Fruit fly (Drosophila melanogaster) whole organism, pupa: ENCODE measurements around the gene HisCl1.

ENCODE experiments used
- CG10348 ChIP-seq: fragments of 200-800 bp; sonication (Bioruptor generic); IDR thresholded peaks from 2 replicates; pipeline ENCODE4 v1.3.6; 2022; ENCODE audit warnings: missing biosample characterization, missing genetic modification characterization
- CG12605 ChIP-seq: fragments of 200-800 bp; sonication (Bioruptor generic); IDR thresholded peaks from 2 replicates; pipeline ENCODE4 v1.3.6; 2022; ENCODE audit warnings: missing biosample characterization, missing genetic modification characterization
- CG13204 ChIP-seq: fragments of 200-800 bp; sonication (Bioruptor generic); optimal IDR thresholded peaks from 2 replicates; lab custom pipeline; 2018; ENCODE audit warnings: missing biosample characterization, mild to moderate bottlenecking, missing genetic modification characterization, moderate library complexity
- CG14655 ChIP-seq: fragments of 200-800 bp; sonication (Bioruptor generic); optimal IDR thresholded peaks from 3 replicates; lab custom pipeline; 2017; ENCODE audit warnings: mild to moderate bottlenecking, missing biosample characterization, missing genetic modification reagents, missing genetic modification characterization
- CG15710 ChIP-seq: fragments of 200-800 bp; sonication (Bioruptor generic); optimal IDR thresholded peaks from 2 replicates; lab custom pipeline; 2018; ENCODE audit warnings: missing biosample characterization, mild to moderate bottlenecking, missing genetic modification characterization, moderate library complexity
- CG17806 ChIP-seq: fragments of 200-800 bp; sonication (Bioruptor generic); optimal IDR thresholded peaks from 2 replicates; lab custom pipeline; 2018; ENCODE audit warnings: missing biosample characterization, mild to moderate bottlenecking, missing genetic modification characterization, moderate library complexity
- CG32121 ChIP-seq: fragments of 200-800 bp; sonication (Bioruptor generic); IDR thresholded peaks from 2 replicates; pipeline ENCODE4 v1.3.6; 2022; ENCODE audit warnings: missing biosample characterization, missing genetic modification characterization
- CG34367 ChIP-seq: fragments of 200-800 bp; sonication (Bioruptor generic); optimal IDR thresholded peaks from 2 replicates; lab custom pipeline; 2018; ENCODE audit warnings: missing biosample characterization, mild to moderate bottlenecking, missing genetic modification characterization
- CG4496 ChIP-seq: fragments of 200-800 bp; sonication (Bioruptor generic); IDR thresholded peaks from 3 replicates; pipeline ENCODE4 v1.3.6; 2022; ENCODE audit warnings: missing biosample characterization, missing genetic modification characterization
- CG8159 ChIP-seq: fragments of 200-800 bp; sonication (Bioruptor generic); optimal IDR thresholded peaks from 3 replicates; lab custom pipeline; 2018; ENCODE audit warnings: missing biosample characterization, mild to moderate bottlenecking, missing genetic modification characterization, moderate library complexity
- CG8301 ChIP-seq: fragments of 200-800 bp; sonication (Bioruptor generic); optimal IDR thresholded peaks from 2 replicates; lab custom pipeline; 2018; ENCODE audit warnings: missing biosample characterization, mild to moderate bottlenecking, missing genetic modification characterization
- CG9948 ChIP-seq: fragments of 200-800 bp; sonication (Bioruptor generic); optimal IDR thresholded peaks from 2 replicates; lab custom pipeline; 2018; ENCODE audit warnings: missing biosample characterization, mild to moderate bottlenecking, missing genetic modification characterization, moderate library complexity
- D1 ChIP-seq: fragments of 200-800 bp; sonication (Bioruptor generic); optimal IDR thresholded peaks from 2 replicates; lab custom pipeline; 2018; ENCODE audit warnings: missing biosample characterization, mild to moderate bottlenecking, missing genetic modification characterization, moderate library complexity
- EcR ChIP-seq: fragments of 200-800 bp; sonication (Bioruptor generic); optimal IDR thresholded peaks from 3 replicates; lab custom pipeline; 2019; ENCODE audit warnings: missing biosample characterization, missing genetic modification characterization, mild to moderate bottlenecking, moderate library complexity, missing genetic modification reagents
- Ets98B ChIP-seq: fragments of 200-800 bp; sonication (Bioruptor generic); IDR thresholded peaks from 2 replicates; pipeline ENCODE4 v1.3.6; 2022; ENCODE audit warnings: missing biosample characterization, missing genetic modification characterization
- Pif1A ChIP-seq: fragments of 200-800 bp; sonication (Bioruptor generic); optimal IDR thresholded peaks from 3 replicates; lab custom pipeline; 2016; ENCODE audit warnings: missing biosample characterization, missing genetic modification characterization
- Pif1B ChIP-seq: fragments of 200-800 bp; sonication (Bioruptor generic); optimal IDR thresholded peaks from 3 replicates; lab custom pipeline; 2016; ENCODE audit warnings: missing biosample characterization, missing genetic modification characterization
- Snoo ChIP-seq: fragments of 200-800 bp; sonication (Bioruptor generic); optimal IDR thresholded peaks from 3 replicates; lab custom pipeline; 2017; ENCODE audit warnings: missing biosample characterization, mild to moderate bottlenecking, missing genetic modification characterization, inconsistent platforms
- fd96Ca ChIP-seq: fragments of 200-800 bp; sonication (Bioruptor generic); IDR thresholded peaks from 3 replicates; pipeline ENCODE4 v1.3.6; 2022; ENCODE audit warnings: missing biosample characterization, missing genetic modification characterization
- gl ChIP-seq: fragments of 200-800 bp; sonication (Bioruptor generic); optimal IDR thresholded peaks from 2 replicates; lab custom pipeline; 2018; ENCODE audit warnings: missing biosample characterization, mild to moderate bottlenecking, missing genetic modification characterization
- rn ChIP-seq: fragments of 200-800 bp; sonication (Bioruptor generic); IDR thresholded peaks from 2 replicates; pipeline ENCODE4 v1.3.6; 2022; ENCODE audit warnings: missing biosample characterization, missing genetic modification characterization

The HisCl1 gene

dm6 chr3R:11778879-11779278 lies 8.1 kb upstream of the HisCl1 start:
- TF ChIP-seq fd96Ca (peak; percentile 84), CG4496 (GFP tag; lab: Robert Waterston, UW) (peak; percentile 82), rn (GFP tag; lab: Robert Waterston, UW) (peak; percentile 6; the same call in 1 of the 2 replicates), CG13204 (GFP tag; lab: Kevin White, UChicago) (no peak), CG17806 (tag; lab: Kevin White, UChicago) (no peak), CG32121 (GFP tag; lab: Robert Waterston, UW) (peak; percentile 40; the same call in 1 of the 2 replicates), CG12605 (0 out of 2 replicates have a peak, but pooled peaks have one; percentile 15), Ets98B (GFP tag; lab: Robert Waterston, UW) (peak; percentile 78)

- peak; percentile 92 for TF ChIP-seq CG34367
- peak; percentile 94 for TF ChIP-seq CG15710 (tag; lab: Kevin White, UChicago)
- TF ChIP-seq CG8159 (tag; lab: Kevin White, UChicago), result peak; percentile 96
- peak; percentile 16 for TF ChIP-seq CG13204 (GFP tag; lab: Kevin White, UChicago)
- TF ChIP-seq D1 (tag; lab: Kevin White, UChicago), result peak; percentile 89
- TF ChIP-seq fd96Ca, result peak; percentile 30; the same call in 1 of the 3 replicates
- peak; percentile 87 for TF ChIP-seq CG8301 (tag; lab: Kevin White, UChicago)
- peak; percentile 95 for TF ChIP-seq CG9948 (tag; lab: Kevin White, UChicago)
- TF ChIP-seq Ets98B (GFP tag; lab: Robert Waterston, UW), result peak; percentile 61
- peak; percentile 71 for TF ChIP-seq gl (tag; lab: Kevin White, UChicago)
- peak; percentile 74 for TF ChIP-seq CG12605
- peak; percentile 92 for TF ChIP-seq CG14655 (GFP tag; lab: Kevin White, UChicago)
- TF ChIP-seq CG10348, result 0 out of 2 replicates have a peak, but pooled peaks have one; percentile 8
- TF ChIP-seq CG32121 (GFP tag; lab: Robert Waterston, UW), result peak; percentile 47
- peak; percentile 65 for TF ChIP-seq CG4496 (GFP tag; lab: Robert Waterston, UW)
- TF ChIP-seq Pif1A, result peak; percentile 90
- peak; percentile 89 for TF ChIP-seq Snoo (tag; lab: Kevin White, UChicago)
- peak; percentile 68 for TF ChIP-seq rn (GFP tag; lab: Robert Waterston, UW)
- peak; percentile 91 for TF ChIP-seq EcR
- peak; percentile 91 for TF ChIP-seq Pif1B (GFP tag; lab: Kevin White, UChicago)
- peak; percentile 94 for TF ChIP-seq CG17806 (tag; lab: Kevin White, UChicago)
Measured at dm6 chr3R:11779357-11780018, 7.5 kb upstream of the HisCl1 start.

DNA sequence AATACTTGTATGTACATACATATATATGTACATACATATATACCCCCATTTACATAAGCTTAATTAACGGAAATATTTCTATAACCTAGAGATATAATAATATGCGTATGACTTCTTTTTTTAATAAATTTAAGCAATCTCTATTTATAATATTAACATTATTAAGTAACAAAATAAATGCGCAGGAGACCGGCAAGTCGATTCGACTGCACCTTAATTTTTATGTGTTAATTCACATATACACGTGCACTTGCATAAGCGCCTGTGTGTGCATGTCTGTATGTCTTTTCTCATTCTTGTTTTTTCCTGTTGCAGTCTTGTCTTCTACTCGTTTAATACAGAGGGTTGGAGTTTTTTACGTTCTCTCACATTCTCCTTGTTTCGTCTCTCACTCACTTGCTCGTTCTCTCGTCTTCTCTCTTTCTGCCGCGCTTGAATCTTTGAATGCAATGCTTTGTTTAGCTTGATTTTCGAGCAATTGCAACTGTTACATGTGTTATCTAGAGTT lies 6.7 kb upstream of the HisCl1 start:
- peak; percentile 89 for TF ChIP-seq fd96Ca
- TF ChIP-seq CG12605, result peak; percentile 89
- peak; percentile 94 for TF ChIP-seq Ets98B (GFP tag; lab: Robert Waterston, UW)
- peak; percentile 99 for TF ChIP-seq CG8159 (tag; lab: Kevin White, UChicago)
- peak; percentile 98 for TF ChIP-seq CG15710 (tag; lab: Kevin White, UChicago)
- TF ChIP-seq CG4496 (GFP tag; lab: Robert Waterston, UW), result peak; percentile 97
- TF ChIP-seq CG13204 (GFP tag; lab: Kevin White, UChicago), result peak; percentile 82
- peak; percentile 96 for TF ChIP-seq CG34367
- TF ChIP-seq rn (GFP tag; lab: Robert Waterston, UW), result peak; percentile 92
- peak; percentile 93 for TF ChIP-seq CG32121 (GFP tag; lab: Robert Waterston, UW)
- peak; percentile 99 for TF ChIP-seq D1 (tag; lab: Kevin White, UChicago)
- peak; percentile 99 for TF ChIP-seq CG14655 (GFP tag; lab: Kevin White, UChicago)
- peak; percentile 8 for TF ChIP-seq EcR
- TF ChIP-seq CG17806 (tag; lab: Kevin White, UChicago), result peak; percentile 98
- peak; percentile 96 for TF ChIP-seq Snoo (tag; lab: Kevin White, UChicago)
- peak; percentile 86 for TF ChIP-seq gl (tag; lab: Kevin White, UChicago)
- TF ChIP-seq CG9948 (tag; lab: Kevin White, UChicago), result peak; percentile 99
- TF ChIP-seq Pif1A, result peak; percentile 89
- TF ChIP-seq CG8301 (tag; lab: Kevin White, UChicago), result peak; percentile 97
- peak; percentile 96 for TF ChIP-seq Pif1B (GFP tag; lab: Kevin White, UChicago)
- TF ChIP-seq CG10348, result peak; percentile 55; the same call in 1 of the 2 replicates
- TF ChIP-seq, all 21 proteins: peak for 21

dm6 chr3R:11796780-11797179 lies 9.8 kb downstream of the HisCl1 start, which contains the start of gene Sbf:
Gene Sbf, minus strand, starts transcription at chr3R:11796948.
- TF ChIP-seq gl (tag; lab: Kevin White, UChicago), result no peak
- TF ChIP-seq CG32121 (GFP tag; lab: Robert Waterston, UW), result no peak
- no peak for TF ChIP-seq CG10348
- no peak for TF ChIP-seq CG14655 (GFP tag; lab: Kevin White, UChicago)
- no peak for TF ChIP-seq Pif1A
- no peak for TF ChIP-seq CG4496 (GFP tag; lab: Robert Waterston, UW)
- TF ChIP-seq Ets98B (GFP tag; lab: Robert Waterston, UW), result no peak
- TF ChIP-seq CG17806 (tag; lab: Kevin White, UChicago), result no peak
- TF ChIP-seq CG34367, result no peak
- no peak for TF ChIP-seq rn (GFP tag; lab: Robert Waterston, UW)
- no peak for TF ChIP-seq D1 (tag; lab: Kevin White, UChicago)
- TF ChIP-seq CG8159 (tag; lab: Kevin White, UChicago), result no peak
- TF ChIP-seq CG9948 (tag; lab: Kevin White, UChicago), result no peak

DNA sequence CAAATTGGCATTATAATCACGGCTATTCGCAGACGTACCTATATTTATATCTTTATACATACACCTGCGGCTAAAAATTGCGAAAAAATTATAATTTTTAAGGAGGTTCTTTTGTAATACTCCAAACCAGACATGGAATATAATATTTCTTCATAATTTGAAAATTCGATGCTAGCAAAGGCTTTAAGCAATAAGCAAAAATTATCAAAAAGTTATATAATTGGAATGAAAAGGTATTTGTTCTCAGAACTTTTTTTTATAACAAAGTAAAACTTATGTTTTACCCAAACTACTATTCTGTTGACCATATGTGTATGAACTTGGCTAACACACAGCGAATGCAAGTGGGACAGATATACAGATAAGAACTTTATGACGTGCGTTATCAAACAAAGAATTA lies 18.6 kb downstream of the HisCl1 start:
- TF ChIP-seq Ets98B (GFP tag; lab: Robert Waterston, UW) (no peak), Snoo (tag; lab: Kevin White, UChicago) (peak; percentile 22)
